Fruit fly (Drosophila melanogaster): Measurements from ENCODE around the gene CG33986.

dm6 chr3L:15517508-15517907 lies 7.5 kb downstream of the CG33986 start:
- TF ChIP-seq CG11617 (GFP tag; optimal IDR thresholded peaks at IDR 0.05) (no peak), CG12768 (GFP tag; optimal IDR thresholded peaks at IDR 0.05) (no peak), CG14711 (tag; optimal IDR thresholded peaks at IDR 0.05) (no peak)

Measured in whole organism, adult.